Worm (Caenorhabditis elegans) whole organism, late embryonic: ENCODE data around the gene T25B9.9.

Experiments
- Y22D7AL.16 ChIP-seq: sonication (generic microtip); optimal IDR thresholded peaks from 2 replicates; lab custom pipeline; 2016; ENCODE audit warnings: missing genetic modification characterization, missing compliant biosample characterization
- ama-1 ChIP-seq: fragments of 150-350 bp; optimal IDR thresholded peaks from 2 replicates; lab custom pipeline; 2014
- ceh-14 ChIP-seq: sonication (generic microtip); optimal IDR thresholded peaks from 2 replicates; lab custom pipeline; 2016; ENCODE audit warnings: missing genotype, missing genetic modification characterization, missing compliant biosample characterization
- ceh-19 ChIP-seq: fragments of 200-800 bp; sonication (Bioruptor generic); optimal IDR thresholded peaks from 2 replicates; lab custom pipeline; 2018; ENCODE audit warnings: mild to moderate bottlenecking, missing genetic modification characterization, missing compliant biosample characterization
- ceh-2 ChIP-seq: sonication (generic microtip); optimal IDR thresholded peaks from 2 replicates; lab custom pipeline; 2016; ENCODE audit warnings: missing genotype, missing genetic modification characterization, missing compliant biosample characterization
- ceh-22 ChIP-seq: sonication (generic microtip); optimal IDR thresholded peaks from 2 replicates; lab custom pipeline; 2017; ENCODE audit warnings: missing biosample characterization, missing genetic modification characterization
- ceh-24 ChIP-seq: sonication (generic microtip); optimal IDR thresholded peaks from 2 replicates; lab custom pipeline; 2016; ENCODE audit warnings: mild to moderate bottlenecking, missing genetic modification characterization, missing compliant biosample characterization
- ceh-30 ChIP-seq: fragments of 150-350 bp; optimal IDR thresholded peaks from 2 replicates; lab custom pipeline; 2014; ENCODE audit warnings: missing biosample characterization, missing genetic modification characterization
- ceh-34 ChIP-seq: sonication (generic microtip); optimal IDR thresholded peaks from 2 replicates; lab custom pipeline; 2016; ENCODE audit warnings: mild to moderate bottlenecking, missing genetic modification characterization, missing compliant biosample characterization
- ceh-45 ChIP-seq: fragments of 200-800 bp; sonication (Bioruptor generic); IDR thresholded peaks from 2 replicates; pipeline ENCODE4 v1.3.6; 2022; ENCODE audit warnings: missing genetic modification reagents, missing genetic modification characterization, missing compliant biosample characterization
- ceh-6 ChIP-seq: fragments of 200-800 bp; sonication (Bioruptor generic); optimal IDR thresholded peaks from 2 replicates; lab custom pipeline; 2018; ENCODE audit warnings: mild to moderate bottlenecking, missing genetic modification characterization, missing compliant biosample characterization
- ceh-9 ChIP-seq: sonication (generic microtip); optimal IDR thresholded peaks from 2 replicates; lab custom pipeline; 2016; ENCODE audit warnings: mild to moderate bottlenecking, missing genetic modification characterization, inconsistent platforms, missing compliant biosample characterization
- che-1 ChIP-seq: sonication (generic microtip); optimal IDR thresholded peaks from 2 replicates; lab custom pipeline; 2016; ENCODE audit warnings: mild to moderate bottlenecking, missing genetic modification characterization, missing compliant biosample characterization
- dmd-4 ChIP-seq: sonication (generic microtip); optimal IDR thresholded peaks from 2 replicates; lab custom pipeline; 2016; ENCODE audit warnings: borderline replicate concordance, missing genetic modification characterization, missing compliant biosample characterization
- dve-1 ChIP-seq: sonication (generic microtip); optimal IDR thresholded peaks from 2 replicates; lab custom pipeline; 2017; ENCODE audit warnings: antibody characterized with exemption, mild to moderate bottlenecking, missing genetic modification characterization, missing compliant biosample characterization
- elt-2 ChIP-seq: sonication (generic microtip); optimal IDR thresholded peaks from 2 replicates; lab custom pipeline; 2016; ENCODE audit warnings: missing genetic modification reagents, missing genetic modification characterization, missing compliant biosample characterization
- ets-4 ChIP-seq: sonication (generic microtip); optimal IDR thresholded peaks from 2 replicates; lab custom pipeline; 2016; ENCODE audit warnings: missing genetic modification characterization, missing compliant biosample characterization
- fkh-6 ChIP-seq: sonication (generic microtip); optimal IDR thresholded peaks from 2 replicates; lab custom pipeline; 2016; ENCODE audit warnings: missing genetic modification characterization, missing compliant biosample characterization
- hlh-13 ChIP-seq: fragments of 200-800 bp; sonication (Bioruptor generic); optimal IDR thresholded peaks from 2 replicates; lab custom pipeline; 2018; ENCODE audit warnings: mild to moderate bottlenecking, missing genetic modification characterization, missing compliant biosample characterization
- hlh-15 ChIP-seq: sonication (generic microtip); optimal IDR thresholded peaks from 2 replicates; lab custom pipeline; 2016; ENCODE audit warnings: missing genetic modification characterization, missing compliant biosample characterization
- hlh-30 ChIP-seq: sonication (generic microtip); optimal IDR thresholded peaks from 2 replicates; lab custom pipeline; 2017; ENCODE audit warnings: antibody characterized with exemption, missing genetic modification characterization, missing compliant biosample characterization; ENCODE audit not compliant: insufficient read depth
- hlh-6 ChIP-seq: sonication (generic microtip); optimal IDR thresholded peaks from 2 replicates; lab custom pipeline; 2016; ENCODE audit warnings: missing genotype, missing genetic modification characterization, missing compliant biosample characterization
- hlh-8 ChIP-seq: sonication (generic microtip); optimal IDR thresholded peaks from 2 replicates; lab custom pipeline; 2016; ENCODE audit warnings: missing genotype, missing genetic modification characterization, missing compliant biosample characterization
- lim-6 ChIP-seq: sonication (generic microtip); optimal IDR thresholded peaks from 2 replicates; lab custom pipeline; 2016; ENCODE audit warnings: missing genetic modification characterization, missing compliant biosample characterization
- nfya-1 ChIP-seq: sonication (generic microtip); optimal IDR thresholded peaks from 2 replicates; lab custom pipeline; 2017; ENCODE audit warnings: missing genetic modification characterization, mild to moderate bottlenecking, missing compliant biosample characterization, antibody characterized with exemption, moderate library complexity
- nhr-11 ChIP-seq: fragments of 150-350 bp; optimal IDR thresholded peaks from 2 replicates; lab custom pipeline; 2014; ENCODE audit warnings: missing biosample characterization, missing genetic modification characterization
- odd-2 ChIP-seq: sonication (generic microtip); optimal IDR thresholded peaks from 2 replicates; lab custom pipeline; 2017; ENCODE audit warnings: antibody characterized with exemption, mild to moderate bottlenecking, missing genetic modification characterization, missing compliant biosample characterization
- pag-3 ChIP-seq: sonication (generic microtip); optimal IDR thresholded peaks from 2 replicates; lab custom pipeline; 2016; ENCODE audit warnings: missing compliant biosample characterization, missing genetic modification characterization, borderline replicate concordance
- pat-9 ChIP-seq: fragments of 200-800 bp; sonication (Bioruptor generic); optimal IDR thresholded peaks from 2 replicates; lab custom pipeline; 2018; ENCODE audit warnings: mild to moderate bottlenecking, missing genetic modification characterization, moderate library complexity, missing compliant biosample characterization
- pqm-1 ChIP-seq: sonication (generic microtip); optimal IDR thresholded peaks from 2 replicates; lab custom pipeline; 2016; ENCODE audit warnings: missing genetic modification characterization, missing compliant biosample characterization
- pros-1 ChIP-seq: fragments of 150-350 bp; optimal IDR thresholded peaks from 2 replicates; lab custom pipeline; 2014; ENCODE audit warnings: missing biosample characterization, missing genetic modification reagents, missing genetic modification characterization
- ref-2 ChIP-seq: sonication (generic microtip); optimal IDR thresholded peaks from 2 replicates; lab custom pipeline; 2016; ENCODE audit warnings: missing genetic modification characterization, missing compliant biosample characterization
- rnt-1 ChIP-seq: sonication (generic microtip); optimal IDR thresholded peaks from 2 replicates; lab custom pipeline; 2016; ENCODE audit warnings: missing genetic modification characterization, missing compliant biosample characterization
- tbx-2 ChIP-seq: sonication (generic microtip); optimal IDR thresholded peaks from 2 replicates; lab custom pipeline; 2016; ENCODE audit warnings: missing genetic modification characterization, missing compliant biosample characterization
- tbx-7 ChIP-seq: sonication (generic microtip); optimal IDR thresholded peaks from 2 replicates; lab custom pipeline; 2016; ENCODE audit warnings: missing genotype, missing genetic modification characterization, missing compliant biosample characterization
- ttx-3 ChIP-seq: sonication (generic microtip); optimal IDR thresholded peaks from 2 replicates; lab custom pipeline; 2016; ENCODE audit warnings: missing genetic modification reagents, missing genetic modification characterization, missing compliant biosample characterization
- unc-55 ChIP-seq: sonication (generic microtip); optimal IDR thresholded peaks from 2 replicates; lab custom pipeline; 2017; ENCODE audit warnings: missing biosample characterization, missing genetic modification reagents, missing genetic modification characterization
- unc-86 ChIP-seq: sonication (generic microtip); optimal IDR thresholded peaks from 2 replicates; lab custom pipeline; 2016; ENCODE audit warnings: missing genetic modification characterization, missing compliant biosample characterization
- ztf-16 ChIP-seq: sonication (generic microtip); optimal IDR thresholded peaks from 2 replicates; lab custom pipeline; 2017; ENCODE audit warnings: missing genetic modification characterization, missing compliant biosample characterization

T25B9.9 gene

DNA sequence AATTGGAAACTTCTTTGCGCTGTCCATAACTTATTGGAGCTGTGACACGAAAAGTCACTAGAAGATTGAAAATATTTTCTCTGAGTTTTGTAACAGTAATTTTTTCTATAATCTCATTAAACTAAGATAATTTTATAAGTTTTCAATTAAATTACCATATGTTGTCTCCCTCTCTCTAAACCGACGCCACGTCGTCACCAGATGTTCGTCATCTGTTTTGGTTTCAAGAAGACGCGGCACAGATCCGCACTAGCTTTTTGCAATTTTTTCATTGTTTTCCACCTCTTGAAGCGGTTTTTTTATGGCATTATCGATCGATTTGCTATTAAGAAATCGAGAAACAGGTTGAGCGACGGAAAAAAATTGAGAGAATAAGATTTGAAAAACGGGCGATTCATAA lies 34.5 kb downstream of the T25B9.9 start:
- TF ChIP-seq tbx-2 (tag; lab: Kevin White, UChicago) = no peak
- TF ChIP-seq ceh-14 (tag; lab: Kevin White, UChicago) = no peak
- TF ChIP-seq pros-1 (tag; lab: Kevin White, UChicago) = no peak
- no peak for TF ChIP-seq ets-4 (tag; lab: Kevin White, UChicago)
- no peak for TF ChIP-seq ceh-34
- peak; percentile 85 for TF ChIP-seq hlh-8 (tag; lab: Kevin White, UChicago)
- TF ChIP-seq pag-3 (tag; lab: Kevin White, UChicago) = no peak
- TF ChIP-seq, all 69 proteins: peak for 1

DNA sequence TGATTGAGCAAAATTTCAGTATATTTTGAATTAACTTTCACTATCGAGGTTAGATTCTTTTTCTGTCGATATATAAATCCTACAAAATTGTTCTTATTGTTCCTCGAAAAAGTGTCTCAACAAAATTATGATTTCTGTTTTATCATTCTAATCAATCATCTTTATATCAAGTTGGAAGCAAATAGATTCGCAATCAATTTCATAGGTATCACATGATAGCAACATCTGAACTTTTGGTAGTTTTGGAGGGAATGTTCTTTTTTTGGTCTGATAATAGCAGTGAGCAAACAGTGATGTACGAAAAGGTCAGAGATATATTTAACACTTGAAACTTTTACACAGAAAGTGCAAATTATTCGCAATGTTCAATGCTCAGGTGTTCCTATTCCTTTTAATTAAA lies 41.4 kb downstream of the T25B9.9 start:
- no peak for TF ChIP-seq lim-6 (tag; lab: Kevin White, UChicago)
- TF ChIP-seq ztf-16 (tag; lab: Kevin White, UChicago) = no peak
- TF ChIP-seq elt-2 (tag; lab: Kevin White, UChicago) = peak; percentile 21
- TF ChIP-seq nfya-1 (tag; lab: Kevin White, UChicago) = no peak

DNA sequence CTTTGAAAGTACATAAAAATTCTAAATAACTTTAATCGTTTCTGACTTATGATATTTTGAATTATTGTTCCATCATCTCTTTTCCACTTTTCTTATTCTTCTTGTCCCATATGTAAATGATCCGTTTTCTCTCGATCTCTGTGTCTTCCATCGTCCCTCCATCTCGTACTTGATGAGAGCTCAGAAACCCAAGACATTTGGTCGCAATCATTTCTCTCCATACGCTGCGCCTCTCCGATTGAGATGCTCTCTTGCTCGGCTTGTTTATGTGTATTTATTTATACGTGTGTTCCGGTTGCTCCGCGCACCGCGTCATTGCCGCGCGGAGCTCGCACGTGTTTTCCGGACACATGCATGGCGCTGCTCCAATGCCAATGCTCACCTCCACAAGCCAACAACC lies 41.9 kb downstream of the T25B9.9 start:
- TF ChIP-seq ceh-19 (GFP tag; lab: Kevin White, UChicago) = no peak
- TF ChIP-seq tbx-2 (tag; lab: Kevin White, UChicago) = peak; percentile 10
- no peak for TF ChIP-seq ceh-22 (tag; lab: Kevin White, UChicago)
- TF ChIP-seq hlh-6 = no peak
- TF ChIP-seq rnt-1 (tag; lab: Kevin White, UChicago) = peak; percentile 1
- peak; percentile 21 for TF ChIP-seq hlh-8 (tag; lab: Kevin White, UChicago)
- TF ChIP-seq odd-2 (tag; lab: Kevin White, UChicago) = no peak
- no peak for TF ChIP-seq elt-2 (tag; lab: Kevin White, UChicago)
- no peak for TF ChIP-seq tbx-7
- TF ChIP-seq unc-86 (tag; lab: Kevin White, UChicago) = no peak
- TF ChIP-seq ceh-6 (GFP tag; lab: Kevin White, UChicago) = no peak
- TF ChIP-seq ceh-34 = peak; percentile 45
- peak; percentile 61 for TF ChIP-seq ets-4 (tag; lab: Kevin White, UChicago)
- TF ChIP-seq nhr-11 (tag; lab: Kevin White, UChicago) = no peak
- no peak for TF ChIP-seq fkh-6 (tag; lab: Kevin White, UChicago)
- TF ChIP-seq dve-1 (tag; lab: Kevin White, UChicago) = no peak
- no peak for TF ChIP-seq ttx-3 (tag; lab: Kevin White, UChicago)

DNA sequence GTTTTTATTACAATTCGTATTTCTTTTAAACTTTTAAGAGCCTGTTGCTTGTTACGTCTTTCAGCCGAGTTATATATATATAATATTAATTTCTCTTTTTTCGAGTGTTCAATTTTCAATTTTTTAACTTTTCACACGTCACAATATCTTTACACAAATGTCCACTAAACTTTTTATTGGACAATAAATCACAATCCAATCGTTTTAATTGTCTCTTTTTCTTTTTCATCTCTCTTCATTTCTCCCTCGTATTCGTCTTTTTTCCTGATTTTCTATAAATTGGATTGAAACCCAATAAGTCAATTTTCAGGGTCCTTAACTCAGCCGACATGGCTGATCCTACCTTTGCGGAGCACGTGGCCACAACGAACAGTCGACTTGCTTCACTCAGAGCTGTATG lies 42.6 kb downstream of the T25B9.9 start, which contains the start of gene miz-1:
Gene miz-1 (plus strand): TSS at position 301 of the 400 bp plus-strand sequence.
- TF ChIP-seq che-1 = no peak
- TF ChIP-seq ceh-19 (GFP tag; lab: Kevin White, UChicago) = no peak
- TF ChIP-seq hlh-13 (GFP tag; lab: Kevin White, UChicago) = no peak
- TF ChIP-seq fkh-6 (tag; lab: Kevin White, UChicago) = no peak
- no peak for TF ChIP-seq ama-1 (lab: Kevin White, UChicago)
- no peak for TF ChIP-seq ceh-2 (tag; lab: Kevin White, UChicago)
- TF ChIP-seq unc-55 (GFP tag; lab: Kevin White, UChicago) = no peak
- no peak for TF ChIP-seq pqm-1 (tag; lab: Kevin White, UChicago)
- no peak for TF ChIP-seq ceh-9 (tag; lab: Kevin White, UChicago)
- no peak for TF ChIP-seq ceh-30 (tag; lab: Kevin White, UChicago)

DNA sequence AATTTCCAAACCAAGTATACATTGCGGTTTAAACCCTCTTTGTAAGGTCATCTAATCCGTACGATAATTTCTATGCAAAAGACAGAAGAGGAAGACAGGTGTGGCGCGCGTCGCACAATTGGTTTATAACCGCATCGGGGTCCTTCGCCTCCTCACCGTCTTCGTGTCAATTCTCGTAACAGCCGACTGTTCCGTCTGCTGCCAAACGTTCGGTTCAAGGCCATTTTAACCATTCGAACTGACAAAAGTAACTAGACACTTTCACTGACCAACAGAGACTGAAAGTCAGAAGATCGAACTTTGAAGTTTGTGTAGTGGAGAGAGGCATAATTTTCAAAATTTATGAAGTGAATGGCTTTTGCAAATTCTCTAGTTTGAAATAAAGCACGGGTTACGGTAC lies 46.5 kb downstream of the T25B9.9 start:
- TF ChIP-seq hlh-15 (tag; lab: Kevin White, UChicago) = no peak
- no peak for TF ChIP-seq rnt-1 (tag; lab: Kevin White, UChicago)
- TF ChIP-seq ceh-14 (tag; lab: Kevin White, UChicago) = no peak
- TF ChIP-seq ceh-2 (tag; lab: Kevin White, UChicago) = no peak
- TF ChIP-seq ref-2 (tag; lab: Kevin White, UChicago) = no peak
- no peak for TF ChIP-seq ceh-45
- TF ChIP-seq hlh-30 (tag; lab: Kevin White, UChicago) = no peak
- TF ChIP-seq ceh-24 = no peak
- no peak for TF ChIP-seq odd-2 (tag; lab: Kevin White, UChicago)
- no peak for TF ChIP-seq ceh-6 (GFP tag; lab: Kevin White, UChicago)
- TF ChIP-seq pat-9 (tag; lab: Kevin White, UChicago) = no peak
- TF ChIP-seq dmd-4 (tag; lab: Kevin White, UChicago) = no peak
- TF ChIP-seq fkh-6 (tag; lab: Kevin White, UChicago) = no peak
- TF ChIP-seq Y22D7AL.16 = no peak
- TF ChIP-seq ceh-34 = no peak
- TF ChIP-seq ets-4 (tag; lab: Kevin White, UChicago) = no peak
- TF ChIP-seq ttx-3 (tag; lab: Kevin White, UChicago) = no peak
- no peak for TF ChIP-seq ama-1 (lab: Kevin White, UChicago)
- TF ChIP-seq hlh-8 (tag; lab: Kevin White, UChicago) = no peak
